Worm (Caenorhabditis elegans) whole organism, L3 larva: ENCODE results near the gene zmp-4.
A peak's percentile ranks its signal among the peaks of the same experiment; 100 is the strongest.

Experiments
- R02D3.7 ChIP-seq: fragments of 150-350 bp; optimal IDR thresholded peaks from 2 replicates; lab custom pipeline; 2014; ENCODE audit warnings: missing biosample characterization, missing genetic modification characterization
- ama-1 ChIP-seq: fragments of 150-350 bp; optimal IDR thresholded peaks from 2 replicates; lab custom pipeline; 2018
- ceh-16 ChIP-seq: sonication (generic microtip); optimal IDR thresholded peaks from 2 replicates; lab custom pipeline; 2017; ENCODE audit warnings: missing biosample characterization, missing genetic modification characterization
- ceh-28 ChIP-seq: fragments of 150-350 bp; optimal IDR thresholded peaks from 2 replicates; lab custom pipeline; 2014; ENCODE audit warnings: missing biosample characterization, missing genetic modification reagents, missing genetic modification characterization
- ceh-82 ChIP-seq: fragments of 150-350 bp; optimal IDR thresholded peaks from 2 replicates; lab custom pipeline; 2014; ENCODE audit warnings: missing biosample characterization, missing genetic modification characterization
- daf-12 ChIP-seq: fragments of 150-350 bp; optimal IDR thresholded peaks from 2 replicates; lab custom pipeline; 2014; ENCODE audit warnings: missing biosample characterization, missing genetic modification reagents, missing genetic modification characterization
- egl-27 ChIP-seq: sonication (generic microtip); optimal IDR thresholded peaks from 4 replicates; lab custom pipeline; 2017; ENCODE audit warnings: missing biosample characterization, missing genetic modification reagents, missing genetic modification characterization
- egl-5 ChIP-seq: fragments of 150-350 bp; optimal IDR thresholded peaks from 2 replicates; lab custom pipeline; 2017; ENCODE audit warnings: missing biosample characterization, missing genetic modification reagents, missing genetic modification characterization, inconsistent platforms
- elt-3 ChIP-seq, 3 experiments: fragments of 150-350 bp in 1 of 3; sonication (generic microtip) in 2 of 3; optimal IDR thresholded peaks; 2 replicates in 2 of 3; 4 replicates in 1 of 3; lab custom pipeline; 2014 to 2017; ENCODE audit warnings: missing biosample characterization in 3 of 3, missing genetic modification characterization in 3 of 3
- eor-1 ChIP-seq, 2 experiments: fragments of 150-350 bp; optimal IDR thresholded peaks; 2 replicates each; lab custom pipeline; 2014 to 2018; ENCODE audit warnings: missing biosample characterization in 2 of 2, missing genetic modification characterization in 2 of 2
- fkh-10 ChIP-seq: sonication (generic microtip); optimal IDR thresholded peaks from 2 replicates; lab custom pipeline; 2017; ENCODE audit warnings: missing biosample characterization, missing genetic modification reagents, missing genetic modification characterization
- fkh-2 ChIP-seq: fragments of 150-350 bp; optimal IDR thresholded peaks from 2 replicates; lab custom pipeline; 2014; ENCODE audit warnings: missing biosample characterization, missing genetic modification reagents, missing genetic modification characterization
- fos-1 ChIP-seq: fragments of 150-350 bp; optimal IDR thresholded peaks from 2 replicates; lab custom pipeline; 2014; ENCODE audit warnings: missing biosample characterization, missing genetic modification characterization
- hmg-11 ChIP-seq: sonication (generic microtip); optimal IDR thresholded peaks from 2 replicates; lab custom pipeline; 2016; ENCODE audit warnings: missing genetic modification characterization, missing compliant biosample characterization
- jun-1 ChIP-seq: fragments of 150-350 bp; optimal IDR thresholded peaks from 2 replicates; lab custom pipeline; 2014; ENCODE audit warnings: missing biosample characterization, missing genetic modification reagents, missing genetic modification characterization
- lin-39 ChIP-seq: fragments of 150-350 bp; optimal IDR thresholded peaks from 2 replicates; lab custom pipeline; 2018; ENCODE audit warnings: missing biosample characterization, missing genetic modification reagents, missing genetic modification characterization
- lsy-12 ChIP-seq: sonication (generic microtip); optimal IDR thresholded peaks from 2 replicates; lab custom pipeline; 2016; ENCODE audit warnings: mild to moderate bottlenecking, missing genetic modification characterization, missing compliant biosample characterization
- mdl-1 ChIP-seq: fragments of 150-350 bp; optimal IDR thresholded peaks from 2 replicates; lab custom pipeline; 2014; ENCODE audit warnings: missing biosample characterization, missing genetic modification characterization
- nhr-11 ChIP-seq: fragments of 150-350 bp; optimal IDR thresholded peaks from 2 replicates; lab custom pipeline; 2014; ENCODE audit warnings: missing biosample characterization, missing genetic modification characterization
- nhr-12 ChIP-seq: fragments of 150-350 bp; optimal IDR thresholded peaks from 2 replicates; lab custom pipeline; 2014; ENCODE audit warnings: missing biosample characterization, missing genetic modification characterization
- nhr-237 ChIP-seq: fragments of 150-350 bp; optimal IDR thresholded peaks from 2 replicates; lab custom pipeline; 2014; ENCODE audit warnings: missing biosample characterization, missing genetic modification characterization
- nhr-25 ChIP-seq: sonication (generic microtip); optimal IDR thresholded peaks from 2 replicates; lab custom pipeline; 2017; ENCODE audit warnings: missing biosample characterization, missing genetic modification characterization
- nhr-28 ChIP-seq: fragments of 150-350 bp; optimal IDR thresholded peaks from 2 replicates; lab custom pipeline; 2014; ENCODE audit warnings: missing biosample characterization, missing genetic modification characterization
- nhr-43 ChIP-seq: sonication (generic microtip); optimal IDR thresholded peaks from 2 replicates; lab custom pipeline; 2016; ENCODE audit warnings: mild to moderate bottlenecking, missing genetic modification characterization, missing compliant biosample characterization; ENCODE audit not compliant: poor library complexity, severe bottlenecking
- nhr-67 ChIP-seq: fragments of 150-350 bp; optimal IDR thresholded peaks from 2 replicates; lab custom pipeline; 2014; ENCODE audit warnings: missing biosample characterization, missing genetic modification characterization
- nhr-76 ChIP-seq: fragments of 150-350 bp; sonication (generic microtip); optimal IDR thresholded peaks from 5 replicates; lab custom pipeline; 2014; ENCODE audit warnings: missing biosample characterization, missing genetic modification characterization
- nhr-77 ChIP-seq: fragments of 150-350 bp; optimal IDR thresholded peaks from 2 replicates; lab custom pipeline; 2014; ENCODE audit warnings: missing biosample characterization, missing genetic modification characterization
- pha-4 ChIP-seq: fragments of 150-350 bp; optimal IDR thresholded peaks from 2 replicates; lab custom pipeline; 2014; ENCODE audit warnings: missing biosample characterization, missing genetic modification reagents, missing genetic modification characterization
- snpc-4 ChIP-seq: fragments of 150-350 bp; optimal IDR thresholded peaks from 2 replicates; lab custom pipeline; 2014; ENCODE audit warnings: missing biosample characterization, missing genetic modification characterization
- unc-39 ChIP-seq: sonication (generic microtip); optimal IDR thresholded peaks from 4 replicates; lab custom pipeline; 2017; ENCODE audit warnings: missing biosample characterization, missing genetic modification characterization
- unc-62 ChIP-seq: fragments of 150-350 bp; sonication (generic microtip); optimal IDR thresholded peaks from 4 replicates; lab custom pipeline; 2014; ENCODE audit warnings: missing biosample characterization, missing genetic modification reagents, missing genetic modification characterization
- zag-1 ChIP-seq: fragments of 150-350 bp; optimal IDR thresholded peaks from 2 replicates; lab custom pipeline; 2014; ENCODE audit warnings: missing biosample characterization, missing genetic modification characterization

The zmp-4 gene

DNA sequence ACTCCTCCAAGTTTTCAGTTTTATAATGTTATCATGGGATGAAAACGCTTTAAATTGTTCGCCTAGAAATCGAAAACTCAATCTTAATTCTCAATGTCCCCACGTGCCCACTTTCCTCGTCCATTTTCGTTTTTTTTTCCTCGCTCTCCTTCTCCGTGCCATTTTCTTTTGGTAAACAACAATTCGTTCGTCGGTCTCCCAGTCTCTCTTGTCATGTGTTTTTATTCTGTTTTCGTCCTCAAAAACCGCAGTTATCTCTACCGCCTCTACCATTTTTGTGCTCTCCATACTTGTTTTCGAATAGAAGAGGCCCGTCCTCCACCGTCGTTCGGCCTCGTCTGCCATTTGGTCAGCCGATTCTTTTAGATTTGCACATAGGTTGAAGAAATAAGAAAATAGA, 27.2 kb upstream of the zmp-4 start:
- no peak for TF ChIP-seq ceh-82 (tag; lab: Kevin White, UChicago)
- peak; percentile 61 for TF ChIP-seq lin-39
- peak; percentile 2 for TF ChIP-seq hmg-11 (tag; lab: Kevin White, UChicago)
- TF ChIP-seq pha-4 (tag; lab: Kevin White, UChicago): peak; percentile 86
- TF ChIP-seq fos-1 (tag; lab: Kevin White, UChicago): no peak
- TF ChIP-seq jun-1 (tag; lab: Kevin White, UChicago): no peak
- TF ChIP-seq unc-39 (tag; lab: Kevin White, UChicago): no peak

ce11 chrV:14947022-14947421, 25.6 kb upstream of the zmp-4 start, which contains the start of gene C30G7.4:
C30G7.4 (minus strand) TSS chrV:14947122.
- TF ChIP-seq elt-3 (tag; optimal IDR thresholded peaks at IDR 0.05; lab: Kevin White, UChicago): no peak
- TF ChIP-seq nhr-25 (tag; lab: Kevin White, UChicago): no peak
- no peak for TF ChIP-seq egl-5 (tag; lab: Kevin White, UChicago)
- no peak for TF ChIP-seq nhr-28 (tag; lab: Kevin White, UChicago)
- TF ChIP-seq nhr-43: no peak
- TF ChIP-seq, all 47 proteins: peak for 0

- no peak for TF ChIP-seq snpc-4 (tag; lab: Kevin White, UChicago)
- no peak for TF ChIP-seq lsy-12 (tag; lab: Kevin White, UChicago)
- TF ChIP-seq R02D3.7: no peak
- peak; percentile 65 for TF ChIP-seq ceh-28 (tag; lab: Kevin White, UChicago)
- TF ChIP-seq nhr-76: no peak
- no peak for TF ChIP-seq mdl-1 (tag; lab: Kevin White, UChicago)
- no peak for TF ChIP-seq hmg-11 (tag; lab: Kevin White, UChicago)
- TF ChIP-seq, all 47 proteins: peak for 1
These were observed 24.3 kb upstream of the zmp-4 start, which contains the start of gene C30G7.3 for ce11 chrV:14945697-14946096. C30G7.3 (minus strand) TSS chrV:14945704.

DNA sequence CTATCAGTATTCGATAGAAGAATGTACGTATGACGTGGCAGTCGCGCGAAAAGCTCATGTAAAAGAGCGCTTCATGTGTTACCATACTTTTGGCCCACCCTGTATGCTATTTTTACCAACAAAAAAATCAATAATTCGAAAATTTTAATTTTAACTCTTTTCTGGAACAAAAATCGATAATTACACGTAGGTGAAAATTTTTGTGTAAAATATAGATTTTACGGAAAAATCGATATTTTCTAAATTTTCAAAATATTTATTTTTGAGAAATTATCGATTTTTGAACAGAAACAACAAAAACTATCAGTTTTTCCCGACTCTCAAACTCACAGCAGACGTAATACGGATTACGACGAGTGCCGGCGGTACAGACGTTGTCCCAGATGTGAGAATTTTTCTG, 23.7 kb upstream of the zmp-4 start:
- TF ChIP-seq ceh-28 (tag; lab: Kevin White, UChicago) (peak; percentile 46), nhr-67 (tag; lab: Kevin White, UChicago) (no peak)
- TF ChIP-seq, all 47 proteins: peak for 1

DNA sequence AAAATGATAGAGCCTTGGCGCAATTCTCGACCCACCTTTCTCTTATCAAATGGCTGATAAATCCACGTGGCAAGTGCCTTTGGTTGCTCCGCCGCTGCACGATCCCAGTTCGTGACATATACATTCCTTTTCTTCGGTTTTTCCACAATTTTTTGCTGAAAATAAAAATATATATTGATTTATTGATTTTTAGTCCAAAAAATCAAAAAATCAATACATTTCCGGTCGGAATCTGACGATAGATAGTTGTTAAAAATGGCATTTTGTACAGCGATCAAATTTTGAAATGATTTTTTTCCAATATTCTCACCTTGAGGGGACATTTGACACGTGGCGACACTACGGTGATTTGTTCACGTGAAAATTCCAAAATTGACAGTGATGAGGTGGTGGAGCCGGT, 22.4 kb upstream of the zmp-4 start:
- TF ChIP-seq ceh-28 (tag; lab: Kevin White, UChicago) (peak; percentile 67), nhr-77 (tag; lab: Kevin White, UChicago) (no peak), snpc-4 (tag; lab: Kevin White, UChicago) (no peak)

DNA sequence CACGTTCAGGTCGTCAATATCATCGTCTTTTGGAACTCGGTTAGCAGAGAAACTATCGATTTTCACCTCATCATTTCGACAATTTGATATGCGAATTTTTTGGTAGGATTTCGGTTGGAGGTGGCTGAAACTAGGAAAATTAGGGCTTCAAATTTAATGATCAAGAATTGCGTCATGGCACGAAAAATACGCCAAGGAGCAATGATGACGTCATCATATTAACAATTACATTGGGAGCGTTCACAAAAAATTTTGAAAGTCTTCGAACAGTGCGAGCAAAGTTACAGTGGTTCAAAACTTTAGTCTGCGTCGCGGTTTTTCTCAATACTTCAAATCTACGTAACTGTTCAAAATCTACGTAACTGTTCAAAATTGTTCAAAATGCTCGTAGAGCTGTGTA, 21.5 kb upstream of the zmp-4 start:
- no peak for TF ChIP-seq nhr-11 (tag; lab: Kevin White, UChicago)
- no peak for TF ChIP-seq fkh-10
- TF ChIP-seq ceh-82 (tag; lab: Kevin White, UChicago): no peak
- TF ChIP-seq ceh-28 (tag; lab: Kevin White, UChicago): no peak
- no peak for TF ChIP-seq nhr-77 (tag; lab: Kevin White, UChicago)
- TF ChIP-seq nhr-12 (tag; lab: Kevin White, UChicago): no peak
- TF ChIP-seq nhr-76: no peak
- TF ChIP-seq nhr-67 (tag; lab: Kevin White, UChicago): no peak
- TF ChIP-seq nhr-28 (tag; lab: Kevin White, UChicago): no peak
- no peak for TF ChIP-seq R02D3.7
- TF ChIP-seq zag-1: no peak

- TF ChIP-seq nhr-76 (no peak), eor-1 (tag; optimal IDR thresholded peaks at IDR 0.05; lab: Kevin White, UChicago) (no peak), zag-1 (no peak), ama-1 (lab: Kevin White, UChicago) (no peak), lin-39 (no peak), egl-27 (tag; lab: Kevin White, UChicago) (no peak), daf-12 (no peak), fos-1 (tag; lab: Kevin White, UChicago) (no peak), ceh-16 (tag; lab: Kevin White, UChicago) (no peak), pha-4 (tag; lab: Kevin White, UChicago) (no peak), nhr-11 (tag; lab: Kevin White, UChicago) (no peak), unc-62 (GFP tag; lab: Kevin White, UChicago) (no peak), nhr-237 (tag; lab: Kevin White, UChicago) (no peak), fkh-2 (tag; lab: Kevin White, UChicago) (no peak)
- TF ChIP-seq, all 47 proteins: peak for 0
These were observed 15.2 kb upstream of the zmp-4 start, which contains the start of gene C30G7.2 for ce11 chrV:14936587-14936986. C30G7.2 (plus strand) TSS chrV:14936887.
